Worm (Caenorhabditis elegans) whole organism, late embryonic: ENCODE data around the gene lgc-16.

ENCODE experiments used
- ahr-1 ChIP-seq: sonication (generic microtip); optimal IDR thresholded peaks from 2 replicates; lab custom pipeline; 2016; ENCODE audit warnings: missing genetic modification characterization, missing compliant biosample characterization
- elt-2 ChIP-seq: sonication (generic microtip); optimal IDR thresholded peaks from 2 replicates; lab custom pipeline; 2016; ENCODE audit warnings: missing genetic modification reagents, missing genetic modification characterization, missing compliant biosample characterization
- pag-3 ChIP-seq: sonication (generic microtip); optimal IDR thresholded peaks from 2 replicates; lab custom pipeline; 2016; ENCODE audit warnings: missing compliant biosample characterization, missing genetic modification characterization, borderline replicate concordance
- pha-4 ChIP-seq: fragments of 150-350 bp; optimal IDR thresholded peaks from 2 replicates; lab custom pipeline; 2018; ENCODE audit warnings: missing biosample characterization, missing genetic modification reagents, missing genetic modification characterization
- rnt-1 ChIP-seq: sonication (generic microtip); optimal IDR thresholded peaks from 2 replicates; lab custom pipeline; 2016; ENCODE audit warnings: missing genetic modification characterization, missing compliant biosample characterization
- tbx-2 ChIP-seq: sonication (generic microtip); optimal IDR thresholded peaks from 2 replicates; lab custom pipeline; 2016; ENCODE audit warnings: missing genetic modification characterization, missing compliant biosample characterization
- ztf-16 ChIP-seq: sonication (generic microtip); optimal IDR thresholded peaks from 2 replicates; lab custom pipeline; 2017; ENCODE audit warnings: missing genetic modification characterization, missing compliant biosample characterization

DNA sequence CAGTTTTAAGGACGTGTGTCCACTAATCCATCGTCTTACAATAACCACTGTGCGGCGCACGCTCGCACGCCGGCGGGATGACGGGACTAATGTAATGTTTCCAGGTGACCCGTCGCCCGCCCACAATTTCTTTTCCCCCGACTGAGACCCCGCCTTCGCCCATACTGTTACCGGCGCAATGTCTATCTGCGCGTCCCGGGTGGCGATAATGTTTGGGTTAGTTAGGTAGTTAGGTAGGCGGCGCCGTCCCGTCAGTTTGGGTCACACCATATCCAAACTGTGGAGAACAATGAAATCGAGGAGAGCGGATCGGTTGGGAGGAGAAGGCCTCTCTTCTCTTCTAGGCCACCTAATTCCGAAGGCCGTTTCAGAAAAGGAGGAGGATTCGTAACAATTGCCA, 32.1 kb upstream of the lgc-16 start:
- TF ChIP-seq pag-3 (tag; lab: Kevin White, UChicago) (no peak), ztf-16 (no peak), pha-4 (tag; lab: Kevin White, UChicago) (no peak), rnt-1 (no peak), tbx-2 (tag; lab: Kevin White, UChicago) (no peak), elt-2 (no peak), ahr-1 (tag; lab: Kevin White, UChicago) (no peak)
